Worm (Caenorhabditis elegans) whole organism, mixed stage, embryonic: ENCODE results near the gene sri-9.

Experiments
- lsy-2 ChIP-seq: fragments of 150-350 bp; optimal IDR thresholded peaks from 2 replicates; lab custom pipeline; 2014; ENCODE audit warnings: missing biosample characterization, missing genetic modification characterization
- pha-4 ChIP-seq: fragments of 150-350 bp; optimal IDR thresholded peaks from 2 replicates; lab custom pipeline; 2018; ENCODE audit warnings: missing biosample characterization, missing genetic modification reagents, missing genetic modification characterization

DNA sequence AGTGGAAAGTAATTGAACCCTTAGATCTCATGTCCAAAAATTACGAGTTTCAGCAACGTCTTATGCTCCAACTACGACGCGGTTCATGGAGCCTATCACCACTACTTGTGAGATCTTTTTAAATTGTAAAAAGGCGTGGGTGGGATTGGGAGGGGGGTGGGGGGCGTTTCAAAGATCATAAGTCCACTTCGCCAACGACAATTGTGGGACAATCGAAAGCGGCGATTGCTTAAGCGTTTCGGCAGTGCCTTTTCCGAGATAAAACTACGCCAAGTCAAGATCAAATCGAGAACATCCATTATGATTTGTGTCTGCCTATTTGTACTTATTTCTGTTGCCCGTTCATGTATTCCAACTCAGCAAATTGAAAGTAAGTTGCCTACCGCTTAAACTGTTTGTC is 45.0 kb upstream of the sri-9 start, which contains the start of gene clec-239:
- TF ChIP-seq pha-4 (tag; lab: Kevin White, UChicago), result no peak
- no peak for TF ChIP-seq lsy-2 (tag; lab: Kevin White, UChicago)
